Worm (Caenorhabditis elegans) whole organism, early embryonic: Measurements from ENCODE around the gene sss-1.

Experiments
- ama-1 ChIP-seq: fragments of 150-350 bp; optimal IDR thresholded peaks from 2 replicates; lab custom pipeline; 2014
- ceh-13 ChIP-seq: fragments of 200-800 bp; sonication (Bioruptor generic); optimal IDR thresholded peaks from 2 replicates; lab custom pipeline; 2018; ENCODE audit warnings: mild to moderate bottlenecking, missing genetic modification characterization, missing compliant biosample characterization
- flt-1 ChIP-seq: fragments of 200-800 bp; sonication (Bioruptor generic); IDR thresholded peaks from 2 replicates; pipeline ENCODE4 v1.3.6; 2022; ENCODE audit warnings: missing genetic modification characterization, missing compliant biosample characterization

ce11 chrIV:9858970-9859369, 34.6 kb downstream of the sss-1 start:
- no peak for TF ChIP-seq ama-1 (lab: Kevin White, UChicago)
- TF ChIP-seq ceh-13 (GFP tag; lab: Kevin White, UChicago) = no peak
- TF ChIP-seq flt-1 = no peak
